Worm (Caenorhabditis elegans): ENCODE results near the gene lelo-2.

lelo-2 gene

DNA sequence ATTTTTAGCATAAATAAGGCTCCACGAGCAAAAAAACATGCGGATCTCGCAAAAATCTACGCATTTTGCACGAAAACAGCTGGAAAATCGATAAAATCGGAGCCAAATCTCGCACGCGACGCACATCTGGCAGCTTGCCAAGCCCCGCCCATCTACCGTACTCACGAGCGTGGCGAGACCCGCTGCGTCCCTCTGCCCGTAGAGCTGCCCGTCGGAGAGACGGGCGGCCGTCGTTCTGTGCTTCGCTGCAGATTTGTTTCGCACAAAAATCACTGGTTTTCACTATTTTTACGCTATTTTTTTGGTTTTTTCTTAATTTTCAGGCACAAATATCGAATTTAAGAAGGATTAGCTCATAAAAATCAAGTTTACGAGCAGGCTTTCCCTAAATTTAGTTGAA, 8.3 kb downstream of the lelo-2 start (continued):
- TF ChIP-seq nhr-77 (tag; optimal IDR thresholded peaks at IDR 0.05) (no peak), nhr-237 (tag; optimal IDR thresholded peaks at IDR 0.05) (peak; percentile 37), dmd-4 (tag; optimal IDR thresholded peaks at IDR 0.05) (no peak), unc-62 (GFP tag; optimal IDR thresholded peaks at IDR 0.05) (no peak), F13H6.1 (tag; optimal IDR thresholded peaks at IDR 0.05) (peak; percentile 86), aly-2 (tag; optimal IDR thresholded peaks at IDR 0.05) (no peak), nhr-25 (tag; optimal IDR thresholded peaks at IDR 0.05) (peak; percentile 84), lin-39 (tag; optimal IDR thresholded peaks at IDR 0.05) (no peak), crh-2 (tag; optimal IDR thresholded peaks at IDR 0.05) (peak; percentile 88), nhr-11 (tag; optimal IDR thresholded peaks at IDR 0.05) (no peak), ama-1 (optimal IDR thresholded peaks at IDR 0.05) (peak; percentile 40), lsy-2 (tag; optimal IDR thresholded peaks at IDR 0.05) (peak; percentile 98 to 99), unc-39 (tag; optimal IDR thresholded peaks at IDR 0.05) (no peak), egl-27 (tag; optimal IDR thresholded peaks at IDR 0.05) (peak; percentile 30), sma-3 (GFP tag; optimal IDR thresholded peaks at IDR 0.05) (peak; percentile 88), mab-5 (tag; optimal IDR thresholded peaks at IDR 0.05) (peak; percentile 40), Y55F3AM.14 (GFP tag; optimal IDR thresholded peaks at IDR 0.05) (peak; percentile 67), alr-1 (tag; optimal IDR thresholded peaks at IDR 0.05) (no peak), ztf-4 (tag; optimal IDR thresholded peaks at IDR 0.05) (peak; percentile 63), peb-1 (tag; optimal IDR thresholded peaks at IDR 0.05) (no peak), mdl-1 (tag; optimal IDR thresholded peaks at IDR 0.05) (peak; percentile 5 to 75), elt-3 (tag; optimal IDR thresholded peaks at IDR 0.05) (no peak)

DNA sequence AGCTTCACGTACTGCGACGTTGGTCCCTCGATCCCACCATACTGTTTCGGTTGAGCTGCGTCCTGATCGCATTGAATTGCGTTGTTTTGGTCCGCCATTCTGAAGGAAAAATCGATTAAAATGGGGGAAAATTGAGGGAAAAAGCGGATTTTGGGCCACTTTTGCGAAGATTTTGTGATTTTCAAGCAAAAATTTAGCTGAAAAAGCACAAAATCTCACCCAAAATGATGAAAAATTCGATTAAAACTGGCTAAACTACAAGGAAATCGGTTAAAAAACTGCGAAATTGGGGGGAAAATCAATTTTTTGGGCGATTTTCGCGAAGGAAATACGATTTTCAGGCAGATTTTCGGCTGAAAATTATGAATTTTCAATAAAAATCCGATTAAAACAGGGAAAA, 9.9 kb downstream of the lelo-2 start, which contains the start of gene elc-1:
Gene elc-1, minus strand, starts transcription at position 101 of the 400 bp plus-strand sequence.
- no peak for TF ChIP-seq unc-55 (GFP tag; optimal IDR thresholded peaks at IDR 0.05)
- TF ChIP-seq ztf-11 (tag; optimal IDR thresholded peaks at IDR 0.05) = no peak
- TF ChIP-seq elt-3 (tag; optimal IDR thresholded peaks at IDR 0.05) = no peak
- no peak for TF ChIP-seq egl-27 (tag; optimal IDR thresholded peaks at IDR 0.05)
- TF ChIP-seq gmeb-1 (tag; optimal IDR thresholded peaks at IDR 0.05) = no peak
- no peak for TF ChIP-seq R02D3.7 (tag; optimal IDR thresholded peaks at IDR 0.05)
- no peak for TF ChIP-seq F13H6.1 (tag; optimal IDR thresholded peaks at IDR 0.05)
- TF ChIP-seq lin-39 (tag; optimal IDR thresholded peaks at IDR 0.05) = no peak

DNA sequence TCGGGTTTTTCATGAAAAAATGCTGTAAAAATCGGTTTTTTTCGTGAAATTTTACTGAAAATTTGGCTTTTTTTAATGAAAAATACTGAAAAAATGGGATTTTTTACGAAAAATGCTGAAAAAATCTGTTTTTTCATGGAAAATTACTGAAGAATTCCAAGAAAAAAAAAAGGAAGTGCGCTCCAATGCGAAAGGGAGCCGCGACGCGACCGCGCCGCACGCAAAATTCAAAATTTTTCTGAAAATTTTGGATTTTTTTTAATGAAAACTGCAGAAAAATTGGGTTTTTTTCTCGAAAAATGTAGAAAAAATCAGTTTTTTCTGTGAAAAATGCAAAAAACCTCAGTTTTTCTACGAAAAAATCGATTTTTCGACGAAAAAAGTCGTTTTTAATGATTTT, 10.5 kb downstream of the lelo-2 start:
- TF ChIP-seq nhr-12 (tag; optimal IDR thresholded peaks at IDR 0.05) = no peak
- no peak for TF ChIP-seq crh-2 (tag; optimal IDR thresholded peaks at IDR 0.05)
- TF ChIP-seq nhr-237 (tag; optimal IDR thresholded peaks at IDR 0.05) = no peak
- no peak for TF ChIP-seq unc-55 (GFP tag; optimal IDR thresholded peaks at IDR 0.05)
- no peak for TF ChIP-seq unc-39 (tag; optimal IDR thresholded peaks at IDR 0.05)
- no peak for TF ChIP-seq lin-13 (GFP tag; optimal IDR thresholded peaks at IDR 0.05)
- no peak for TF ChIP-seq fos-1 (tag; optimal IDR thresholded peaks at IDR 0.05)

DNA sequence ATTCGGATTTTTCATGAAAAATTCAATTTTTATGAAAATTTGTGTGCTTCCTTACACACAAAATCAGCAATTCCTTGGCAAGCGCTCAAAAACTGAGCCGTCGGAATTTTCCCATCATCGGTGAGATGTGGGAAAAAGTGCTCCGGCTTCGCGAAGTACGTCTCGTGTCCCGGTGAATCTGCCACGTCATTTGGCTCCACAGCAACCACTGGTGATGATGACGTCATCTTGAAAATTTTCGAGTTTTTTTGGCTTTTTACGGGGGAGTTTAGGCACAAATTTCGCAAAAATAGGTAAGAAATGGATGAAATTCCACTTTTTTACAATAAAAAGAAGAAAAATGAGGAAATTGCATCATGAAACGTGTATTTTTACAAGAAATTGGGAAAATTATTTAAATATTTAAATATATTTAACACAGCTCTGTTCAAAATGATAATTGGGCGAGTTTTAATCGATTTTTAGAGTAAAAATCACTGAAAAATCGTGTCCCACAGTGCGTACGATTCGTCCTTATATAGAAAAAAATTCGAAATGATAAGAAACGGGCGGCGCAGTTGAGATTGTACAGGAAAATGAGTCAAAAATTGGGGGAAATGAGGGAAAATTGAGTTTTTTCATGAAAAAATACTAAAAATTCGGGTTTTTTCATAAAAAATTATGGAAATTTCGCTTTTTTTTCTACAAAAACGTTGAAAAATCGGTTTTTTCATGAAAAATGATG, 13.0 kb downstream of the lelo-2 start, which contains the start of gene Y82E9BR.14:
Gene Y82E9BR.14, minus strand, starts transcription at position 227 of the 724 bp plus-strand sequence.
- peak; percentile 66 for TF ChIP-seq fos-1 (tag; optimal IDR thresholded peaks at IDR 0.05)
- TF ChIP-seq nhr-77 (tag; optimal IDR thresholded peaks at IDR 0.05) = no peak

DNA sequence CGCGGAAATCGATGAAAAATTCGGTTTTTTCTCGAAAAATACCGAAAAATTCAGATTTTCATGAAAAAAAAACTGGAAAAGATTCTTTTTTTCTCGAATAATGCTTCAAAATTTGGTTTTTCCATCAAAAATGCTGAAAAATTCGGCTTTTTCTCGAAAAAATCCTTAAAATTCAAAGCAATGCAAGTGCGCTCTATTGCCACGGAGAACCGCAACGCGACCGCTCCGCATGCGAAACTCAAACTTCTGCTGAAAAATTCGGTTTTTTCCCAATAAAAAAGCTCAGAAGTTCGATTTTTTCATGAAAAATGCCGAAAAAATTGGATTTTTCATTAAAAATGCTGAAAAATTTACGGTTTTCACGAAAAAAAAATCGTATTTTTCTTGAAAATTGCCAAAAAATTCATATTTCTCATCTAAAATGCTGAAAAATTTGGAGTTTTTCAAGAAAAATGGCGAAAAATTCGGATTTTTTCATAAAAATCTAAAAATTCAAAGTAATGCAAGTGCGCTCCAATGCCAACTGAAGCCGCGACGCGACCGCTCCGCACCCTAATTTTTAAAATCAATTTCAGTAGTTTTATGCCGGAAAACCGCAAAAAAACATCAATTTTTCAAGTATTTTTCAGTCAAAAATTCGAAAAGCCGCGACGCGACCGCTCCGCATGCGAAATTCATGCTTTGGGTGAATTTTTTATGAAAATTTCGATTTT, 13.7 kb downstream of the lelo-2 start:
- TF ChIP-seq nhr-6 (tag; optimal IDR thresholded peaks at IDR 0.05) (no peak), egl-27 (tag; optimal IDR thresholded peaks at IDR 0.05) (no peak), unc-55 (GFP tag; optimal IDR thresholded peaks at IDR 0.05) (no peak), fos-1 (tag; optimal IDR thresholded peaks at IDR 0.05) (no peak), nhr-25 (tag; optimal IDR thresholded peaks at IDR 0.05) (no peak), nhr-10 (tag; optimal IDR thresholded peaks at IDR 0.05) (no peak), sem-4 (tag; optimal IDR thresholded peaks at IDR 0.05) (no peak), ztf-1 (GFP tag; conservative IDR thresholded peaks at IDR 0.05) (no peak), mdl-1 (tag; optimal IDR thresholded peaks at IDR 0.05) (no peak)
